Fruit fly (Drosophila melanogaster) whole organism, embryonic: Measurements from ENCODE around the gene Tao.

Experiments
- Antp ChIP-seq: fragments of 200-800 bp; sonication (Bioruptor generic); optimal IDR thresholded peaks from 3 replicates; lab custom pipeline; 2016; ENCODE audit warnings: missing biosample characterization, missing genetic modification characterization
- Atf3 ChIP-seq: fragments of 200-800 bp; sonication (Bioruptor generic); optimal IDR thresholded peaks from 3 replicates; lab custom pipeline; 2016; ENCODE audit warnings: missing biosample characterization, missing genetic modification characterization
- Atf6 ChIP-seq: fragments of 200-800 bp; sonication (Bioruptor generic); IDR thresholded peaks from 2 replicates; pipeline ENCODE4 v1.3.6; 2022; ENCODE audit warnings: missing biosample characterization, missing genetic modification characterization
- B-H1 ChIP-seq: fragments of 200-800 bp; sonication (Bioruptor generic); IDR thresholded peaks from 3 replicates; pipeline ENCODE4 v1.3.6; 2022; ENCODE audit warnings: missing biosample characterization, missing genetic modification characterization
- BtbVII ChIP-seq: fragments of 200-800 bp; sonication (Bioruptor generic); optimal IDR thresholded peaks from 3 replicates; lab custom pipeline; 2017; ENCODE audit warnings: missing biosample characterization, mild to moderate bottlenecking, missing genetic modification characterization
- CG10565 ChIP-seq: fragments of 200-800 bp; sonication (Bioruptor generic); optimal IDR thresholded peaks from 3 replicates; lab custom pipeline; 2016; ENCODE audit warnings: missing biosample characterization, mild to moderate bottlenecking, missing genetic modification characterization
- CG12391 ChIP-seq: fragments of 200-800 bp; sonication (Bioruptor generic); optimal IDR thresholded peaks from 3 replicates; lab custom pipeline; 2018; ENCODE audit warnings: missing biosample characterization, mild to moderate bottlenecking, missing genetic modification characterization, moderate library complexity
- CG13296 ChIP-seq: fragments of 200-800 bp; sonication (Bioruptor generic); optimal IDR thresholded peaks from 3 replicates; lab custom pipeline; 2018; ENCODE audit warnings: missing biosample characterization, mild to moderate bottlenecking, missing genetic modification characterization
- CG13424 ChIP-seq: fragments of 200-800 bp; sonication (Bioruptor generic); optimal IDR thresholded peaks from 2 replicates; lab custom pipeline; 2019; ENCODE audit warnings: missing biosample characterization, mild to moderate bottlenecking, missing genetic modification characterization, moderate library complexity
- CG13775 ChIP-seq: fragments of 200-800 bp; sonication (Bioruptor generic); optimal IDR thresholded peaks from 3 replicates; lab custom pipeline; 2017; ENCODE audit warnings: missing biosample characterization, mild to moderate bottlenecking, missing genetic modification characterization
- CG14860 ChIP-seq: fragments of 200-800 bp; sonication (Bioruptor generic); IDR thresholded peaks from 3 replicates; pipeline ENCODE4 v1.3.6; 2022; ENCODE audit warnings: missing biosample characterization, missing genetic modification characterization; ENCODE audit not compliant: partially characterized antibody
- CG16813 ChIP-seq: fragments of 200-800 bp; sonication (Bioruptor generic); IDR thresholded peaks from 3 replicates; pipeline ENCODE4 v1.3.6; 2022; ENCODE audit warnings: missing biosample characterization, missing genetic modification characterization; ENCODE audit not compliant: partially characterized antibody
- CG17802 ChIP-seq: fragments of 200-800 bp; sonication (Bioruptor generic); optimal IDR thresholded peaks from 2 replicates; lab custom pipeline; 2018; ENCODE audit warnings: missing biosample characterization, mild to moderate bottlenecking, missing genetic modification characterization, moderate library complexity
- CG2120 ChIP-seq: fragments of 200-800 bp; sonication (Bioruptor generic); optimal IDR thresholded peaks from 3 replicates; lab custom pipeline; 2016; ENCODE audit warnings: missing biosample characterization, missing genetic modification characterization
- CG2712 ChIP-seq: fragments of 200-800 bp; optimal IDR thresholded peaks from 3 replicates; lab custom pipeline; 2019; ENCODE audit warnings: missing biosample characterization, mild to moderate bottlenecking, missing genetic modification characterization, moderate library complexity
- CG2889 ChIP-seq: fragments of 200-800 bp; sonication (Bioruptor generic); IDR thresholded peaks from 3 replicates; pipeline ENCODE4 v1.3.6; 2022; ENCODE audit warnings: missing biosample characterization, missing genetic modification characterization
- CG30020 ChIP-seq: fragments of 200-800 bp; optimal IDR thresholded peaks from 2 replicates; lab custom pipeline; 2019; ENCODE audit warnings: missing biosample characterization, mild to moderate bottlenecking, missing genetic modification characterization, moderate library complexity
- CG32772 ChIP-seq: fragments of 200-800 bp; sonication (Bioruptor generic); IDR thresholded peaks from 2 replicates; pipeline ENCODE4 v1.3.6; 2022; ENCODE audit warnings: missing biosample characterization, missing genetic modification characterization
- CG3847 ChIP-seq: fragments of 200-800 bp; sonication (Bioruptor generic); IDR thresholded peaks from 2 replicates; pipeline ENCODE4 v1.3.6; 2022; ENCODE audit warnings: missing biosample characterization, missing genetic modification characterization
- CG4820 ChIP-seq: fragments of 200-800 bp; sonication (Bioruptor generic); optimal IDR thresholded peaks from 3 replicates; lab custom pipeline; 2016; ENCODE audit warnings: missing biosample characterization, missing genetic modification characterization
- CG7372 ChIP-seq: fragments of 200-800 bp; sonication (Bioruptor generic); IDR thresholded peaks from 2 replicates; pipeline ENCODE4 v1.3.6; 2022; ENCODE audit warnings: missing biosample characterization, missing genetic modification characterization
- CG8478 ChIP-seq: fragments of >200 bp; optimal IDR thresholded peaks from 2 replicates; lab custom pipeline; 2018
- CG9609 ChIP-seq: fragments of 200-800 bp; sonication (Bioruptor generic); optimal IDR thresholded peaks from 3 replicates; lab custom pipeline; 2016; ENCODE audit warnings: missing biosample characterization, missing genetic modification characterization
- CG9727 ChIP-seq: fragments of 200-800 bp; sonication (Bioruptor generic); optimal IDR thresholded peaks from 3 replicates; lab custom pipeline; 2017; ENCODE audit warnings: missing biosample characterization, mild to moderate bottlenecking, missing genetic modification characterization
- CG9817 ChIP-seq: fragments of 200-800 bp; sonication (Bioruptor generic); optimal IDR thresholded peaks from 2 replicates; lab custom pipeline; 2018; ENCODE audit warnings: missing biosample characterization, mild to moderate bottlenecking, missing genetic modification characterization, moderate library complexity
- Camta ChIP-seq: fragments of 200-800 bp; sonication (Bioruptor generic); optimal IDR thresholded peaks from 2 replicates; lab custom pipeline; 2016; ENCODE audit warnings: missing biosample characterization, missing genetic modification characterization
- CoRest ChIP-seq: fragments of 200-800 bp; sonication (Bioruptor generic); optimal IDR thresholded peaks from 3 replicates; lab custom pipeline; 2018; ENCODE audit warnings: missing biosample characterization, mild to moderate bottlenecking, missing genetic modification characterization, moderate library complexity
- D19A ChIP-seq: fragments of 200-800 bp; optimal IDR thresholded peaks from 3 replicates; lab custom pipeline; 2019; ENCODE audit warnings: missing biosample characterization, mild to moderate bottlenecking, missing genetic modification characterization, moderate library complexity
- Dad ChIP-seq: fragments of 200-800 bp; sonication (Bioruptor generic); optimal IDR thresholded peaks from 3 replicates; lab custom pipeline; 2016; ENCODE audit warnings: missing biosample characterization, missing genetic modification characterization
- Doc3 ChIP-seq: fragments of 200-800 bp; sonication (Bioruptor generic); IDR thresholded peaks from 3 replicates; pipeline ENCODE4 v1.3.6; 2022; ENCODE audit warnings: missing biosample characterization, missing genetic modification characterization; ENCODE audit not compliant: partially characterized antibody
- Gug ChIP-seq: fragments of 200-800 bp; sonication (Bioruptor generic); IDR thresholded peaks from 4 replicates; pipeline ENCODE4 v1.3.6; 2022; ENCODE audit warnings: missing biosample characterization, missing genetic modification characterization
- Hr78 ChIP-seq, 2 experiments: fragments of 200-800 bp in 1 of 2; fragments of >200 bp in 1 of 2; sonication (Bioruptor generic) in 1 of 2; optimal IDR thresholded peaks; 2 replicates each; lab custom pipeline; 2017 to 2019; ENCODE audit warnings: missing biosample characterization in 2 of 2, missing genetic modification characterization in 2 of 2, mild to moderate bottlenecking in 1 of 2, moderate library complexity in 1 of 2
- Mad ChIP-seq: fragments of 200-800 bp; sonication (Bioruptor generic); optimal IDR thresholded peaks from 2 replicates; lab custom pipeline; 2016; ENCODE audit warnings: missing biosample characterization, missing genetic modification characterization
- Ssrp ChIP-seq: fragments of 200-800 bp; sonication (Bioruptor generic); optimal IDR thresholded peaks from 2 replicates; lab custom pipeline; 2018; ENCODE audit warnings: missing biosample characterization, mild to moderate bottlenecking, missing genetic modification characterization, moderate library complexity
- Tbp ChIP-seq: fragments of >200 bp; optimal IDR thresholded peaks from 2 replicates; lab custom pipeline; 2018; ENCODE audit warnings: missing biosample characterization, missing genetic modification characterization
- al ChIP-seq: fragments of 200-800 bp; sonication (Bioruptor generic); IDR thresholded peaks from 2 replicates; pipeline ENCODE4 v1.3.6; 2022; ENCODE audit warnings: missing biosample characterization, missing genetic modification characterization
- bcd ChIP-seq: fragments of 200-800 bp; sonication (Bioruptor generic); optimal IDR thresholded peaks from 2 replicates; lab custom pipeline; 2017; ENCODE audit warnings: missing biosample characterization, mild to moderate bottlenecking, missing genetic modification characterization
- cad ChIP-seq: fragments of >200 bp; optimal IDR thresholded peaks from 2 replicates; lab custom pipeline; 2017; ENCODE audit warnings: missing biosample characterization, missing genetic modification characterization
- crp ChIP-seq, 2 experiments: fragments of 200-800 bp; sonication (Bioruptor generic); optimal IDR thresholded peaks; 2 replicates in 1 of 2; 3 replicates in 1 of 2; lab custom pipeline; 2017; ENCODE audit warnings: missing biosample characterization in 2 of 2, missing genetic modification characterization in 2 of 2, mild to moderate bottlenecking in 1 of 2, moderate library complexity in 1 of 2
- da ChIP-seq: fragments of 200-800 bp; sonication (Bioruptor generic); optimal IDR thresholded peaks from 2 replicates; lab custom pipeline; 2016; ENCODE audit warnings: missing biosample characterization, missing genetic modification characterization
- fd64A ChIP-seq: fragments of 200-800 bp; sonication (Bioruptor generic); optimal IDR thresholded peaks from 3 replicates; lab custom pipeline; 2018; ENCODE audit warnings: missing biosample characterization, mild to moderate bottlenecking, missing genetic modification characterization
- gcm ChIP-seq: fragments of 200-800 bp; sonication (Bioruptor generic); optimal IDR thresholded peaks from 2 replicates; lab custom pipeline; 2019; ENCODE audit warnings: missing biosample characterization, mild to moderate bottlenecking, missing genetic modification characterization, moderate library complexity
- hb ChIP-seq: fragments of 200-800 bp; sonication (Bioruptor generic); IDR thresholded peaks from 3 replicates; pipeline ENCODE4 v1.3.6; 2022; ENCODE audit warnings: missing biosample characterization, missing genetic modification characterization; ENCODE audit not compliant: partially characterized antibody
- knrl ChIP-seq: fragments of 200-800 bp; sonication (Bioruptor generic); IDR thresholded peaks from 3 replicates; pipeline ENCODE4 v1.3.6; 2022; ENCODE audit warnings: missing biosample characterization, missing genetic modification characterization; ENCODE audit not compliant: partially characterized antibody
- lilli ChIP-seq: fragments of 200-800 bp; sonication (Bioruptor generic); optimal IDR thresholded peaks from 3 replicates; lab custom pipeline; 2016; ENCODE audit warnings: missing biosample characterization, missing genetic modification characterization
- nmo ChIP-seq: fragments of 200-800 bp; sonication (Bioruptor generic); optimal IDR thresholded peaks from 2 replicates; lab custom pipeline; 2018; ENCODE audit warnings: missing biosample characterization, mild to moderate bottlenecking, missing genetic modification characterization, moderate library complexity
- sim ChIP-seq: fragments of 200-800 bp; sonication (Bioruptor generic); IDR thresholded peaks from 2 replicates; pipeline ENCODE4 v1.3.6; 2022; ENCODE audit warnings: missing biosample characterization, missing genetic modification characterization
- ssp ChIP-seq: fragments of 200-800 bp; sonication (Bioruptor generic); IDR thresholded peaks from 2 replicates; pipeline ENCODE4 v1.3.6; 2022; ENCODE audit warnings: missing biosample characterization, missing genetic modification characterization
- ttk ChIP-seq: fragments of 200-800 bp; sonication (Bioruptor generic); IDR thresholded peaks from 2 replicates; pipeline ENCODE4 v2.1.2; 2022; ENCODE audit warnings: missing biosample characterization, missing genetic modification characterization

The Tao gene

dm6 chrX:19521753-19522383, 57.7 kb downstream of the Tao start, which contains the start of the genes Idh3a and CoRest (continued):
- TF ChIP-seq crp (GFP tag; optimal IDR thresholded peaks at IDR 0.05; lab: Kevin White, UChicago) (peak in 1 of 2 experiments; percentile 53), CG2889 (GFP tag; lab: Robert Waterston, UW) (0 out of 3 replicates have a peak, but pooled peaks have one; percentile 26), da (no peak), hb (GFP tag; lab: Robert Waterston, UW) (peak; percentile 60; the same call in 1 of the 3 replicates), Dad (GFP tag; lab: Kevin White, UChicago) (peak; percentile 17), Camta (GFP tag; lab: Kevin White, UChicago) (peak; percentile 15), CG2712 (tag; lab: Kevin White, UChicago) (peak; percentile 38), CG16813 (GFP tag; lab: Robert Waterston, UW) (peak; percentile 81), gcm (GFP tag; lab: Kevin White, UChicago) (peak; percentile 68), nmo (peak; percentile 62), CG32772 (GFP tag; lab: Robert Waterston, UW) (no peak), BtbVII (GFP tag; lab: Kevin White, UChicago) (no peak), Ssrp (tag; lab: Kevin White, UChicago) (no peak), Antp (GFP tag; lab: Kevin White, UChicago) (peak; percentile 10), CG14860 (peak; percentile 68; the same call in 2 of the 3 replicates), Doc3 (GFP tag; lab: Robert Waterston, UW) (peak; percentile 53; the same call in 2 of the 3 replicates), CG8478 (lab: Kevin White, UChicago) (peak; percentile 9), CG30020 (tag; lab: Kevin White, UChicago) (peak; percentile 33), ssp (GFP tag; lab: Robert Waterston, UW) (0 out of 2 replicates have a peak, but pooled peaks have one; percentile 20), CG4820 (peak; percentile 4), al (GFP tag; lab: Robert Waterston, UW) (0 out of 2 replicates have a peak, but pooled peaks have one; percentile 10), CG2120 (GFP tag; lab: Kevin White, UChicago) (peak; percentile 40), CG3847 (GFP tag; lab: Robert Waterston, UW) (no peak; the same call in 1 of the 2 replicates), Mad (GFP tag; lab: Kevin White, UChicago) (no peak), bcd (GFP tag; lab: Kevin White, UChicago) (no peak), CG9609 (GFP tag; lab: Kevin White, UChicago) (peak; percentile 35), CG13775 (GFP tag; lab: Kevin White, UChicago) (peak; percentile 42), Tbp (GFP tag; lab: Kevin White, UChicago) (no peak), sim (GFP tag; lab: Robert Waterston, UW) (no peak), Atf6 (GFP tag; lab: Robert Waterston, UW) (no peak), CG17802 (tag; lab: Kevin White, UChicago) (peak; percentile 7), B-H1 (GFP tag; lab: Robert Waterston, UW) (no peak), Gug (peak; percentile 33; the same call in 1 of the 4 replicates), CG13296 (GFP tag; lab: Kevin White, UChicago) (no peak), Atf3 (GFP tag; lab: Kevin White, UChicago) (no peak), Hr78 (GFP tag; optimal IDR thresholded peaks at IDR 0.05; lab: Kevin White, UChicago) (no peak), CG10565 (GFP tag; lab: Kevin White, UChicago) (no peak), CG12391 (no peak), CG13424 (tag; lab: Kevin White, UChicago) (peak; percentile 12), cad (GFP tag; lab: Kevin White, UChicago) (no peak), ttk (GFP tag; lab: Robert Waterston, UW) (no peak), lilli (peak; percentile 15), CoRest (tag; lab: Kevin White, UChicago) (peak; percentile 69), knrl (GFP tag; lab: Robert Waterston, UW) (peak; percentile 81), D19A (tag; lab: Kevin White, UChicago) (no peak), CG7372 (0 out of 2 replicates have a peak, but pooled peaks have one; percentile 41), CG9817 (tag; lab: Kevin White, UChicago) (peak; percentile 48), CG9727 (peak; percentile 38), fd64A (GFP tag; lab: Kevin White, UChicago) (no peak)
